Fruit fly (Drosophila melanogaster) whole organism, prepupa: ENCODE measurements around the gene Cp38.

Experiments used
- Blimp-1 ChIP-seq: fragments of 200-800 bp; sonication (Bioruptor generic); optimal IDR thresholded peaks from 3 replicates; lab custom pipeline; 2017; ENCODE audit warnings: missing biosample characterization, missing genetic modification characterization, mild to moderate bottlenecking, moderate library complexity, missing genetic modification reagents
- CG10669 ChIP-seq: fragments of 200-800 bp; sonication (Bioruptor generic); optimal IDR thresholded peaks from 3 replicates; lab custom pipeline; 2018; ENCODE audit warnings: missing biosample characterization, mild to moderate bottlenecking, missing genetic modification characterization, moderate library complexity
- CG11294 ChIP-seq: fragments of 200-800 bp; sonication (Bioruptor generic); IDR thresholded peaks from 2 replicates; pipeline ENCODE4 v1.3.6; 2022; ENCODE audit warnings: missing biosample characterization, missing genetic modification characterization
- CG11762 ChIP-seq: fragments of 200-800 bp; sonication (Bioruptor generic); optimal IDR thresholded peaks from 3 replicates; lab custom pipeline; 2016; ENCODE audit warnings: missing biosample characterization, missing genetic modification characterization; ENCODE audit not compliant: insufficient read depth
- CG11902 ChIP-seq: fragments of 200-800 bp; sonication (Bioruptor generic); optimal IDR thresholded peaks from 3 replicates; lab custom pipeline; 2016; ENCODE audit warnings: missing biosample characterization, missing genetic modification characterization
- CG1621 ChIP-seq: fragments of 200-800 bp; sonication (Bioruptor generic); optimal IDR thresholded peaks from 3 replicates; lab custom pipeline; 2018; ENCODE audit warnings: missing biosample characterization, mild to moderate bottlenecking, missing genetic modification characterization
- CG16779 ChIP-seq: fragments of 200-800 bp; sonication (Bioruptor generic); optimal IDR thresholded peaks from 3 replicates; lab custom pipeline; 2017; ENCODE audit warnings: missing biosample characterization, mild to moderate bottlenecking, missing genetic modification characterization
- CG32006 ChIP-seq: fragments of 200-800 bp; sonication (Bioruptor generic); optimal IDR thresholded peaks from 3 replicates; lab custom pipeline; 2017; ENCODE audit warnings: missing biosample characterization, mild to moderate bottlenecking, missing genetic modification characterization
- CG34406 ChIP-seq: fragments of 200-800 bp; sonication (Bioruptor generic); optimal IDR thresholded peaks from 3 replicates; lab custom pipeline; 2016; ENCODE audit warnings: missing biosample characterization, missing genetic modification characterization
- CG4318 ChIP-seq: fragments of 200-800 bp; sonication (Bioruptor generic); optimal IDR thresholded peaks from 3 replicates; lab custom pipeline; 2017; ENCODE audit warnings: missing biosample characterization, mild to moderate bottlenecking, missing genetic modification characterization
- CG6163 ChIP-seq: fragments of 200-800 bp; sonication (Bioruptor generic); IDR thresholded peaks from 3 replicates; pipeline ENCODE4 v1.3.6; 2022; ENCODE audit warnings: missing biosample characterization, missing genetic modification characterization
- CG6276 ChIP-seq: fragments of 200-800 bp; sonication (Bioruptor generic); optimal IDR thresholded peaks from 2 replicates; lab custom pipeline; 2017; ENCODE audit warnings: missing biosample characterization, mild to moderate bottlenecking, missing genetic modification characterization
- CG6792 ChIP-seq: fragments of 200-800 bp; sonication (Bioruptor generic); optimal IDR thresholded peaks from 3 replicates; lab custom pipeline; 2016; ENCODE audit warnings: missing biosample characterization, missing genetic modification characterization
- CG6808 ChIP-seq: fragments of 200-800 bp; sonication (Bioruptor generic); optimal IDR thresholded peaks from 3 replicates; lab custom pipeline; 2017; ENCODE audit warnings: missing biosample characterization, missing genetic modification characterization, mild to moderate bottlenecking, moderate library complexity, missing genetic modification reagents
- CG6854 ChIP-seq: fragments of 200-800 bp; sonication (Bioruptor generic); optimal IDR thresholded peaks from 2 replicates; lab custom pipeline; 2017; ENCODE audit warnings: missing biosample characterization, mild to moderate bottlenecking, missing genetic modification characterization
- CG7368 ChIP-seq: fragments of 200-800 bp; sonication (Bioruptor generic); optimal IDR thresholded peaks from 3 replicates; lab custom pipeline; 2016; ENCODE audit warnings: missing biosample characterization, missing genetic modification characterization
- CG8119 ChIP-seq: fragments of 200-800 bp; sonication (Bioruptor generic); IDR thresholded peaks from 3 replicates; pipeline ENCODE4 v1.3.6; 2022; ENCODE audit warnings: missing biosample characterization, missing genetic modification characterization
- CG8319 ChIP-seq: fragments of 200-800 bp; sonication (Bioruptor generic); optimal IDR thresholded peaks from 3 replicates; lab custom pipeline; 2016; ENCODE audit warnings: missing biosample characterization, missing genetic modification characterization
- CG8632 ChIP-seq: fragments of 200-800 bp; sonication (Bioruptor generic); optimal IDR thresholded peaks from 3 replicates; lab custom pipeline; 2016; ENCODE audit warnings: missing biosample characterization, missing genetic modification characterization
- CG9139 ChIP-seq: fragments of 200-800 bp; sonication (Bioruptor generic); optimal IDR thresholded peaks from 3 replicates; lab custom pipeline; 2017; ENCODE audit warnings: missing biosample characterization, mild to moderate bottlenecking, missing genetic modification characterization
- Eip75B ChIP-seq: fragments of 200-800 bp; sonication (Bioruptor generic); optimal IDR thresholded peaks from 3 replicates; lab custom pipeline; 2016; ENCODE audit warnings: missing biosample characterization, missing genetic modification characterization
- Eip78C ChIP-seq: fragments of 200-800 bp; sonication (Bioruptor generic); peaks from one replicate; lab custom pipeline; 2016; ENCODE audit warnings: missing biosample characterization, missing genetic modification characterization
- Eip93F ChIP-seq: fragments of 200-800 bp; sonication (Bioruptor generic); optimal IDR thresholded peaks from 2 replicates; lab custom pipeline; 2016; ENCODE audit warnings: missing biosample characterization, mild to moderate bottlenecking, missing genetic modification characterization
- Ets21C ChIP-seq: fragments of 200-800 bp; sonication (Bioruptor generic); optimal IDR thresholded peaks from 3 replicates; lab custom pipeline; 2016; ENCODE audit warnings: missing biosample characterization, missing genetic modification characterization
- Hr38 ChIP-seq: sonication (Bioruptor generic); optimal IDR thresholded peaks from 2 replicates; lab custom pipeline; 2016; ENCODE audit warnings: missing biosample characterization, missing genetic modification characterization
- Hr39 ChIP-seq: fragments of 200-800 bp; sonication (Bioruptor generic); optimal IDR thresholded peaks from 2 replicates; lab custom pipeline; 2016; ENCODE audit warnings: missing biosample characterization, missing genetic modification characterization
- Lpt ChIP-seq: fragments of 200-800 bp; sonication (Bioruptor generic); optimal IDR thresholded peaks from 3 replicates; lab custom pipeline; 2016; ENCODE audit warnings: missing biosample characterization, missing genetic modification characterization
- OdsH ChIP-seq: fragments of 200-800 bp; sonication (Bioruptor generic); optimal IDR thresholded peaks from 3 replicates; lab custom pipeline; 2016; ENCODE audit warnings: missing biosample characterization, missing genetic modification characterization
- Smox ChIP-seq: fragments of 200-800 bp; sonication (Bioruptor generic); optimal IDR thresholded peaks from 3 replicates; lab custom pipeline; 2016; ENCODE audit warnings: missing biosample characterization, missing genetic modification characterization
- Sox14 ChIP-seq: fragments of 200-800 bp; sonication (Bioruptor generic); optimal IDR thresholded peaks from 3 replicates; lab custom pipeline; 2016; ENCODE audit warnings: missing biosample characterization, missing genetic modification characterization
- Sox15 ChIP-seq: fragments of 200-800 bp; sonication (Bioruptor generic); optimal IDR thresholded peaks from 3 replicates; lab custom pipeline; 2016; ENCODE audit warnings: missing biosample characterization, missing genetic modification characterization
- cyc ChIP-seq: fragments of 200-800 bp; sonication (Bioruptor generic); optimal IDR thresholded peaks from 3 replicates; lab custom pipeline; 2016; ENCODE audit warnings: missing biosample characterization, missing genetic modification characterization
- dac ChIP-seq: fragments of 200-800 bp; sonication (Bioruptor generic); optimal IDR thresholded peaks from 2 replicates; lab custom pipeline; 2017; ENCODE audit warnings: missing biosample characterization, mild to moderate bottlenecking, missing genetic modification characterization
- dsx ChIP-seq: fragments of 200-800 bp; optimal IDR thresholded peaks from 3 replicates; lab custom pipeline; 2019; ENCODE audit warnings: missing biosample characterization, mild to moderate bottlenecking, missing genetic modification characterization, moderate library complexity; ENCODE audit not compliant: poor library complexity, severe bottlenecking
- eg ChIP-seq: fragments of 200-800 bp; sonication (Bioruptor generic); IDR thresholded peaks from 3 replicates; pipeline ENCODE4 v1.3.6; 2022; ENCODE audit warnings: missing biosample characterization, missing genetic modification characterization
- esn ChIP-seq: fragments of 200-800 bp; sonication (Bioruptor generic); optimal IDR thresholded peaks from 2 replicates; lab custom pipeline; 2016; ENCODE audit warnings: missing biosample characterization, mild to moderate bottlenecking, missing genetic modification characterization, moderate library complexity
- fd59A ChIP-seq: fragments of 200-800 bp; sonication (Bioruptor generic); optimal IDR thresholded peaks from 2 replicates; lab custom pipeline; 2017; ENCODE audit warnings: missing biosample characterization, mild to moderate bottlenecking, missing genetic modification characterization, missing genetic modification reagents
- fd85E ChIP-seq: fragments of 200-800 bp; sonication (Bioruptor generic); optimal IDR thresholded peaks from 3 replicates; lab custom pipeline; 2016; ENCODE audit warnings: missing biosample characterization, missing genetic modification characterization
- fkh ChIP-seq: fragments of 200-800 bp; sonication (Bioruptor generic); optimal IDR thresholded peaks from 3 replicates; lab custom pipeline; 2017; ENCODE audit warnings: missing biosample characterization, mild to moderate bottlenecking, missing genetic modification characterization, moderate library complexity
- lz ChIP-seq: fragments of 200-800 bp; sonication (Bioruptor generic); optimal IDR thresholded peaks from 3 replicates; lab custom pipeline; 2016; ENCODE audit warnings: missing biosample characterization, missing genetic modification characterization
- net ChIP-seq: fragments of 200-800 bp; sonication (Bioruptor generic); optimal IDR thresholded peaks from 3 replicates; lab custom pipeline; 2016; ENCODE audit warnings: missing biosample characterization, missing genetic modification characterization
- salr ChIP-seq, 2 experiments: fragments of 200-800 bp; sonication (Bioruptor generic); optimal IDR thresholded peaks; 3 replicates each; lab custom pipeline; 2016 to 2018; ENCODE audit warnings: missing biosample characterization in 2 of 2, missing genetic modification characterization in 2 of 2, mild to moderate bottlenecking in 1 of 2
- svp ChIP-seq: fragments of 200-800 bp; sonication (Bioruptor generic); peaks from one replicate; lab custom pipeline; 2016; ENCODE audit warnings: missing biosample characterization, missing genetic modification characterization
- topi ChIP-seq: fragments of 200-800 bp; sonication (Bioruptor generic); optimal IDR thresholded peaks from 3 replicates; lab custom pipeline; 2016; ENCODE audit warnings: missing biosample characterization, missing genetic modification characterization
- vri ChIP-seq: fragments of 200-800 bp; sonication (Bioruptor generic); optimal IDR thresholded peaks from 3 replicates; lab custom pipeline; 2016; ENCODE audit warnings: missing biosample characterization, mild to moderate bottlenecking, missing genetic modification characterization

Cp38 gene

dm6 chrX:8436656-8437284 lies 44.9 kb upstream of the Cp38 start, which contains the start of gene CG1440 (continued):
- no peak for TF ChIP-seq Ets21C (GFP tag; lab: Kevin White, UChicago)
- peak; percentile 22 for TF ChIP-seq Sox14 (GFP tag; lab: Kevin White, UChicago)
- no peak for TF ChIP-seq CG6792 (GFP tag; lab: Kevin White, UChicago)
- TF ChIP-seq fd85E (GFP tag; lab: Kevin White, UChicago) = no peak
- TF ChIP-seq Hr39 (GFP tag; lab: Kevin White, UChicago) = no peak
- no peak for TF ChIP-seq fd59A (GFP tag; lab: Kevin White, UChicago)
- no peak for TF ChIP-seq dsx (GFP tag; lab: Kevin White, UChicago)
- 0 out of 3 replicates have a peak, but pooled peaks have one; percentile 27 for TF ChIP-seq CG8119 (GFP tag; lab: Robert Waterston, UW)
- peak; percentile 36 for TF ChIP-seq lz
- TF ChIP-seq Hr38 = no peak
- TF ChIP-seq CG11294 = no peak
- no peak for TF ChIP-seq CG4318 (GFP tag; lab: Kevin White, UChicago)
- TF ChIP-seq CG11902 = no peak
- TF ChIP-seq CG10669 (GFP tag; lab: Kevin White, UChicago) = no peak
- peak; percentile 66 for TF ChIP-seq Blimp-1 (GFP tag; lab: Kevin White, UChicago)
- no peak; the same call in 2 of the 3 replicates for TF ChIP-seq eg
- no peak for TF ChIP-seq net (GFP tag; lab: Kevin White, UChicago)
- no peak for TF ChIP-seq Eip75B (GFP tag; lab: Kevin White, UChicago)
- no peak for TF ChIP-seq topi (GFP tag; lab: Kevin White, UChicago)
- TF ChIP-seq esn (GFP tag; lab: Kevin White, UChicago) = peak; percentile 46
- TF ChIP-seq CG32006 (GFP tag; lab: Kevin White, UChicago) = no peak
- no peak for TF ChIP-seq dac (GFP tag; lab: Kevin White, UChicago)

dm6 chrX:8437285-8438110 lies 44.1 kb upstream of the Cp38 start, which contains the start of gene Miga:
Miga (minus strand) TSS chrX:8437820.
- peak; percentile 18 for TF ChIP-seq CG6808
- no peak for TF ChIP-seq fd59A (GFP tag; lab: Kevin White, UChicago)
- TF ChIP-seq svp = peak; percentile 75
- no peak for TF ChIP-seq CG8632 (GFP tag; lab: Kevin White, UChicago)
- TF ChIP-seq CG7368 (GFP tag; lab: Kevin White, UChicago) = no peak
- no peak for TF ChIP-seq Hr38
- TF ChIP-seq Sox15 (GFP tag; lab: Kevin White, UChicago) = no peak
- TF ChIP-seq Smox (GFP tag; lab: Kevin White, UChicago) = no peak
- no peak for TF ChIP-seq Hr39 (GFP tag; lab: Kevin White, UChicago)
- peak; percentile 11 for TF ChIP-seq CG11762 (GFP tag; lab: Kevin White, UChicago)
- TF ChIP-seq CG9139 = peak; percentile 35
- TF ChIP-seq CG11902 = no peak
- TF ChIP-seq esn (GFP tag; lab: Kevin White, UChicago) = no peak
- peak; percentile 54 for TF ChIP-seq CG6854
- no peak for TF ChIP-seq cyc (GFP tag; lab: Kevin White, UChicago)
- TF ChIP-seq CG34406 (GFP tag; lab: Kevin White, UChicago) = no peak
- no peak for TF ChIP-seq lz
- TF ChIP-seq CG4318 (GFP tag; lab: Kevin White, UChicago) = no peak
- TF ChIP-seq Eip78C (GFP tag; lab: Kevin White, UChicago) = peak; percentile 84
- no peak for TF ChIP-seq Eip75B (GFP tag; lab: Kevin White, UChicago)
- TF ChIP-seq Sox14 (GFP tag; lab: Kevin White, UChicago) = no peak
- TF ChIP-seq CG8119 (GFP tag; lab: Robert Waterston, UW) = no peak; the same call in 2 of the 3 replicates
- TF ChIP-seq dsx (GFP tag; lab: Kevin White, UChicago) = peak; percentile 56
- TF ChIP-seq CG16779 (tag; lab: Kevin White, UChicago) = peak; percentile 27
- TF ChIP-seq CG1621 = peak; percentile 44
- TF ChIP-seq CG11294 = no peak
- no peak for TF ChIP-seq CG6792 (GFP tag; lab: Kevin White, UChicago)
- no peak for TF ChIP-seq CG10669 (GFP tag; lab: Kevin White, UChicago)
- TF ChIP-seq CG6276 = peak; percentile 47
- TF ChIP-seq fkh (GFP tag; lab: Kevin White, UChicago) = peak; percentile 33
- no peak for TF ChIP-seq CG8319
- TF ChIP-seq OdsH (GFP tag; lab: Kevin White, UChicago) = no peak
- no peak for TF ChIP-seq vri (GFP tag; lab: Kevin White, UChicago)
- peak; percentile 63 for TF ChIP-seq Lpt
- TF ChIP-seq CG6163 (GFP tag; lab: Robert Waterston, UW) = 0 out of 3 replicates have a peak, but pooled peaks have one; percentile 26
- no peak for TF ChIP-seq salr (GFP tag; optimal IDR thresholded peaks at IDR 0.05; lab: Kevin White, UChicago)
- no peak for TF ChIP-seq Eip93F (GFP tag; lab: Kevin White, UChicago)
